Worm (Caenorhabditis elegans) whole organism, L1 larva: ENCODE measurements around the gene W05H9.4.
A peak's percentile ranks its signal among the peaks of the same experiment; 100 is the strongest.

ENCODE experiments used
- F16B12.6 ChIP-seq: fragments of 150-350 bp; optimal IDR thresholded peaks from 2 replicates; lab custom pipeline; 2014; ENCODE audit warnings: missing biosample characterization, missing genetic modification characterization
- Y116A8C.19 ChIP-seq: sonication (generic microtip); optimal IDR thresholded peaks from 2 replicates; lab custom pipeline; 2016; ENCODE audit warnings: missing compliant biosample characterization, missing genetic modification characterization, borderline replicate concordance
- alr-1 ChIP-seq: fragments of 200-800 bp; sonication (Bioruptor generic); optimal IDR thresholded peaks from 2 replicates; lab custom pipeline; 2018; ENCODE audit warnings: borderline replicate concordance, mild to moderate bottlenecking, missing genetic modification characterization, missing compliant biosample characterization
- ama-1 ChIP-seq: fragments of 150-350 bp; optimal IDR thresholded peaks from 2 replicates; lab custom pipeline; 2014
- blmp-1 ChIP-seq: fragments of 150-350 bp; optimal IDR thresholded peaks from 2 replicates; lab custom pipeline; 2014; ENCODE audit warnings: missing biosample characterization, missing genetic modification characterization
- ceh-63 ChIP-seq: fragments of 200-800 bp; sonication (Bioruptor generic); optimal IDR thresholded peaks from 2 replicates; lab custom pipeline; 2018; ENCODE audit warnings: mild to moderate bottlenecking, missing genetic modification characterization, missing compliant biosample characterization
- ceh-8 ChIP-seq: fragments of 200-800 bp; sonication (Bioruptor generic); optimal IDR thresholded peaks from 2 replicates; lab custom pipeline; 2018; ENCODE audit warnings: mild to moderate bottlenecking, missing genetic modification characterization, moderate library complexity, missing compliant biosample characterization
- ceh-82 ChIP-seq, 3 experiments: fragments of 150-350 bp in 1 of 3; sonication (generic microtip) in 2 of 3; optimal IDR thresholded peaks; 2 replicates each; lab custom pipeline; 2014 to 2017; ENCODE audit warnings: missing biosample characterization in 3 of 3, missing genetic modification characterization in 3 of 3
- ceh-90 ChIP-seq: sonication (generic microtip); optimal IDR thresholded peaks from 2 replicates; lab custom pipeline; 2016; ENCODE audit warnings: missing genetic modification characterization, missing compliant biosample characterization
- ces-1 ChIP-seq: fragments of 150-350 bp; optimal IDR thresholded peaks from 2 replicates; lab custom pipeline; 2014; ENCODE audit warnings: missing biosample characterization, missing genetic modification reagents, missing genetic modification characterization
- dpl-1 ChIP-seq, 3 experiments: fragments of 150-350 bp in 2 of 3; sonication (generic microtip) in 1 of 3; optimal IDR thresholded peaks; 2 replicates each; lab custom pipeline; 2014 to 2017; ENCODE audit warnings: missing biosample characterization in 3 of 3, missing genetic modification characterization in 3 of 3, missing genetic modification reagents in 3 of 3
- dsc-1 ChIP-seq: sonication (generic microtip); optimal IDR thresholded peaks from 2 replicates; lab custom pipeline; 2016; ENCODE audit warnings: mild to moderate bottlenecking, missing genetic modification characterization, missing compliant biosample characterization
- efl-1 ChIP-seq, 4 experiments: fragments of 150-350 bp; optimal IDR thresholded peaks in 3 of 4; peaks in 1 of 4; 1 replicate in 1 of 4; 2 replicates in 3 of 4; lab custom pipeline; 2014; ENCODE audit warnings: missing biosample characterization in 2 of 4, missing genetic modification characterization in 2 of 4, missing genetic modification reagents in 2 of 4
- egl-13 ChIP-seq: sonication (generic microtip); optimal IDR thresholded peaks from 2 replicates; lab custom pipeline; 2016; ENCODE audit warnings: missing genotype, missing genetic modification reagents, missing genetic modification characterization, missing compliant biosample characterization
- egl-27 ChIP-seq, 2 experiments: fragments of 150-350 bp in 1 of 2; sonication (generic microtip); optimal IDR thresholded peaks; 3 replicates each; lab custom pipeline; 2017 to 2018; ENCODE audit warnings: missing biosample characterization in 2 of 2, missing genetic modification characterization in 2 of 2, missing genetic modification reagents in 2 of 2
- elt-3 ChIP-seq, 6 experiments: fragments of 150-350 bp in 1 of 6; sonication (generic microtip); optimal IDR thresholded peaks; 2 replicates each; lab custom pipeline; 2017 to 2018; ENCODE audit warnings: missing biosample characterization in 6 of 6, missing genetic modification characterization in 6 of 6, inconsistent platforms in 1 of 6
- ets-5 ChIP-seq: fragments of 200-800 bp; sonication (Bioruptor generic); IDR thresholded peaks from 2 replicates; pipeline ENCODE4 v1.3.6; 2022; ENCODE audit warnings: missing genetic modification characterization, missing compliant biosample characterization
- fkh-10 ChIP-seq: sonication (generic microtip); optimal IDR thresholded peaks from 2 replicates; lab custom pipeline; 2017; ENCODE audit warnings: missing biosample characterization, missing genetic modification reagents, missing genetic modification characterization
- fkh-4 ChIP-seq: sonication (generic microtip); optimal IDR thresholded peaks from 2 replicates; lab custom pipeline; 2016; ENCODE audit warnings: missing compliant biosample characterization, missing genetic modification characterization, borderline replicate concordance
- fkh-8 ChIP-seq: sonication (generic microtip); optimal IDR thresholded peaks from 2 replicates; lab custom pipeline; 2016; ENCODE audit warnings: mild to moderate bottlenecking, missing genetic modification characterization, missing compliant biosample characterization
- fos-1 ChIP-seq: fragments of 150-350 bp; optimal IDR thresholded peaks from 2 replicates; lab custom pipeline; 2014; ENCODE audit warnings: missing biosample characterization, missing genetic modification characterization
- grh-1 ChIP-seq: fragments of 200-800 bp; sonication (Bioruptor generic); IDR thresholded peaks from 2 replicates; pipeline ENCODE4 v1.3.6; 2022; ENCODE audit warnings: missing genetic modification reagents, missing genetic modification characterization, missing compliant biosample characterization
- hlh-4 ChIP-seq: sonication (generic microtip); optimal IDR thresholded peaks from 2 replicates; lab custom pipeline; 2016; ENCODE audit warnings: mild to moderate bottlenecking, missing genetic modification characterization, missing compliant biosample characterization
- hpl-2 ChIP-seq: fragments of 150-350 bp; optimal IDR thresholded peaks from 2 replicates; lab custom pipeline; 2014; ENCODE audit warnings: missing biosample characterization, missing genetic modification reagents, missing genetic modification characterization
- irx-1 ChIP-seq: sonication (generic microtip); optimal IDR thresholded peaks from 2 replicates; lab custom pipeline; 2016; ENCODE audit warnings: missing genetic modification characterization, missing compliant biosample characterization
- jun-1 ChIP-seq: fragments of 150-350 bp; optimal IDR thresholded peaks from 2 replicates; lab custom pipeline; 2014; ENCODE audit warnings: missing biosample characterization, missing genetic modification reagents, missing genetic modification characterization
- lin-14 ChIP-seq: fragments of 200-800 bp; sonication (Bioruptor generic); optimal IDR thresholded peaks from 2 replicates; lab custom pipeline; 2018; ENCODE audit warnings: mild to moderate bottlenecking, missing genetic modification characterization, moderate library complexity, missing compliant biosample characterization
- lin-39 ChIP-seq: fragments of 150-350 bp; optimal IDR thresholded peaks from 2 replicates; lab custom pipeline; 2014; ENCODE audit warnings: missing biosample characterization, missing genetic modification reagents, missing genetic modification characterization
- lsy-2 ChIP-seq, 2 experiments: fragments of 150-350 bp; optimal IDR thresholded peaks; 2 replicates each; lab custom pipeline; 2014; ENCODE audit warnings: missing biosample characterization in 2 of 2, missing genetic modification characterization in 2 of 2
- mab-9 ChIP-seq: fragments of 200-800 bp; sonication (Bioruptor generic); IDR thresholded peaks from 2 replicates; pipeline ENCODE4 v1.3.6; 2022; ENCODE audit warnings: missing genetic modification reagents, missing genetic modification characterization, missing compliant biosample characterization
- mef-2 ChIP-seq: fragments of 150-350 bp; optimal IDR thresholded peaks from 2 replicates; lab custom pipeline; 2014; ENCODE audit warnings: missing biosample characterization, missing genetic modification characterization
- mep-1 ChIP-seq: fragments of 150-350 bp; optimal IDR thresholded peaks from 2 replicates; lab custom pipeline; 2014; ENCODE audit warnings: missing biosample characterization, missing genetic modification characterization
- nhr-20 ChIP-seq: sonication (generic microtip); optimal IDR thresholded peaks from 2 replicates; lab custom pipeline; 2016; ENCODE audit warnings: mild to moderate bottlenecking, missing genetic modification characterization, missing compliant biosample characterization
- nhr-28 ChIP-seq: fragments of 150-350 bp; optimal IDR thresholded peaks from 2 replicates; lab custom pipeline; 2014; ENCODE audit warnings: missing biosample characterization, missing genetic modification characterization
- nhr-47 ChIP-seq: sonication (generic microtip); optimal IDR thresholded peaks from 2 replicates; lab custom pipeline; 2016; ENCODE audit warnings: mild to moderate bottlenecking, missing genetic modification characterization, moderate library complexity, missing compliant biosample characterization
- nhr-71 ChIP-seq: sonication (generic microtip); optimal IDR thresholded peaks from 2 replicates; lab custom pipeline; 2016; ENCODE audit warnings: mild to moderate bottlenecking, missing genetic modification characterization, moderate library complexity, missing compliant biosample characterization
- nhr-77 ChIP-seq: fragments of 150-350 bp; optimal IDR thresholded peaks from 2 replicates; lab custom pipeline; 2014; ENCODE audit warnings: missing biosample characterization, missing genetic modification characterization
- nhr-84 ChIP-seq: sonication (generic microtip); optimal IDR thresholded peaks from 2 replicates; lab custom pipeline; 2017; ENCODE audit warnings: missing biosample characterization, missing genetic modification characterization
- nhr-85 ChIP-seq: sonication (generic microtip); peaks from one replicate; lab custom pipeline; 2016; ENCODE audit warnings: missing genetic modification characterization, inconsistent platforms, missing compliant biosample characterization
- pag-3 ChIP-seq: sonication (generic microtip); optimal IDR thresholded peaks from 2 replicates; lab custom pipeline; 2017; ENCODE audit warnings: missing genetic modification characterization, mild to moderate bottlenecking, missing compliant biosample characterization, antibody characterized with exemption, borderline replicate concordance; ENCODE audit not compliant: insufficient read depth
- pax-3 ChIP-seq: fragments of 200-800 bp; sonication (Bioruptor generic); optimal IDR thresholded peaks from 2 replicates; lab custom pipeline; 2018; ENCODE audit warnings: mild to moderate bottlenecking, missing genetic modification characterization, moderate library complexity, missing compliant biosample characterization
- skn-1 ChIP-seq: fragments of 150-350 bp; optimal IDR thresholded peaks from 2 replicates; lab custom pipeline; 2014; ENCODE audit warnings: missing biosample characterization, missing genetic modification characterization
- sox-4 ChIP-seq: sonication (generic microtip); optimal IDR thresholded peaks from 2 replicates; lab custom pipeline; 2016; ENCODE audit warnings: missing genetic modification characterization, missing compliant biosample characterization
- sptf-1 ChIP-seq: fragments of 150-350 bp; optimal IDR thresholded peaks from 2 replicates; lab custom pipeline; 2014; ENCODE audit warnings: missing biosample characterization, missing genetic modification characterization
- sup-37 ChIP-seq: fragments of 200-800 bp; sonication (Bioruptor generic); optimal IDR thresholded peaks from 2 replicates; lab custom pipeline; 2018; ENCODE audit warnings: mild to moderate bottlenecking, missing genetic modification characterization, missing compliant biosample characterization
- swsn-7 ChIP-seq: sonication (generic microtip); optimal IDR thresholded peaks from 2 replicates; lab custom pipeline; 2016; ENCODE audit warnings: missing genetic modification characterization, missing compliant biosample characterization
- tbx-2 ChIP-seq: sonication (generic microtip); optimal IDR thresholded peaks from 2 replicates; lab custom pipeline; 2016; ENCODE audit warnings: missing genetic modification characterization, missing compliant biosample characterization
- tlp-1 ChIP-seq: fragments of 150-350 bp; optimal IDR thresholded peaks from 2 replicates; lab custom pipeline; 2014; ENCODE audit warnings: missing biosample characterization, missing genetic modification characterization
- unc-30 ChIP-seq: sonication (generic microtip); optimal IDR thresholded peaks from 2 replicates; lab custom pipeline; 2017; ENCODE audit warnings: missing biosample characterization, missing genetic modification characterization
- unc-86 ChIP-seq: sonication (generic microtip); optimal IDR thresholded peaks from 2 replicates; lab custom pipeline; 2016; ENCODE audit warnings: missing genetic modification characterization, missing compliant biosample characterization
- unc-98 ChIP-seq: fragments of 200-800 bp; sonication (Bioruptor generic); IDR thresholded peaks from 2 replicates; pipeline ENCODE4 v1.3.6; 2022; ENCODE audit warnings: missing genetic modification characterization, missing compliant biosample characterization
- zag-1 ChIP-seq: fragments of 150-350 bp; optimal IDR thresholded peaks from 2 replicates; lab custom pipeline; 2014; ENCODE audit warnings: missing biosample characterization, missing genetic modification characterization
- ztf-11 ChIP-seq, 2 experiments: sonication (generic microtip); optimal IDR thresholded peaks; 2 replicates each; lab custom pipeline; 2016 to 2017; ENCODE audit warnings: missing genetic modification characterization in 2 of 2, missing biosample characterization in 1 of 2, missing compliant biosample characterization in 1 of 2

The W05H9.4 gene

ce11 chrX:6263194-6263698, at the start of gene W05H9.4:
Gene W05H9.4, plus strand, starts transcription at chrX:6263648.
- no peak for TF ChIP-seq sup-37 (GFP tag; lab: Kevin White, UChicago)
- TF ChIP-seq swsn-7 (tag; lab: Kevin White, UChicago): peak; percentile 27
- TF ChIP-seq hlh-4: no peak
- TF ChIP-seq sox-4 (tag; lab: Kevin White, UChicago): no peak
- TF ChIP-seq alr-1: no peak
- TF ChIP-seq pag-3 (tag; lab: Kevin White, UChicago): no peak
- TF ChIP-seq ama-1 (lab: Kevin White, UChicago): no peak
- TF ChIP-seq ceh-8 (GFP tag; lab: Kevin White, UChicago): no peak
- TF ChIP-seq nhr-71 (tag; lab: Kevin White, UChicago): peak; percentile 30
- TF ChIP-seq egl-27 (tag; optimal IDR thresholded peaks at IDR 0.05; lab: Kevin White, UChicago): no peak
- TF ChIP-seq nhr-47 (tag; lab: Kevin White, UChicago): peak; percentile 10
- no peak for TF ChIP-seq mef-2 (tag; lab: Kevin White, UChicago)
- TF ChIP-seq efl-1 (optimal IDR thresholded peaks at IDR 0.05; lab: Kevin White, UChicago): no peak
- peak; percentile 1 to 14 for TF ChIP-seq efl-1 (GFP tag; optimal IDR thresholded peaks at IDR 0.05 in 1 of 2; lab: Kevin White, UChicago)
- no peak for TF ChIP-seq skn-1 (tag; lab: Kevin White, UChicago)
- no peak for TF ChIP-seq ces-1 (GFP tag; lab: Kevin White, UChicago)
- no peak for TF ChIP-seq nhr-77 (tag; lab: Kevin White, UChicago)
- no peak for TF ChIP-seq tlp-1 (tag; lab: Kevin White, UChicago)
- TF ChIP-seq elt-3 (tag; optimal IDR thresholded peaks at IDR 0.05; lab: Kevin White, UChicago): no peak
- peak; percentile 86 for TF ChIP-seq lin-14 (GFP tag; lab: Kevin White, UChicago)
- TF ChIP-seq tbx-2: no peak
- TF ChIP-seq Y116A8C.19: no peak
- TF ChIP-seq unc-86 (tag; lab: Kevin White, UChicago): peak; percentile 40
- TF ChIP-seq unc-30 (tag; lab: Kevin White, UChicago): no peak
- TF ChIP-seq ceh-82 (tag; optimal IDR thresholded peaks at IDR 0.05; lab: Kevin White, UChicago): peak in 1 of 3 experiments; percentile 18
- no peak for TF ChIP-seq F16B12.6 (tag; lab: Kevin White, UChicago)
- peak; percentile 34 for TF ChIP-seq mep-1 (tag; lab: Kevin White, UChicago)
- TF ChIP-seq nhr-20: peak; percentile 4
- no peak for TF ChIP-seq zag-1
- no peak for TF ChIP-seq ceh-90 (tag; lab: Kevin White, UChicago)
- no peak for TF ChIP-seq fos-1 (tag; lab: Kevin White, UChicago)
- TF ChIP-seq pax-3 (tag; lab: Kevin White, UChicago): no peak
- peak in 1 of 2 experiments; percentile 59 for TF ChIP-seq ztf-11 (tag; optimal IDR thresholded peaks at IDR 0.05; lab: Kevin White, UChicago)
- TF ChIP-seq lsy-2 (tag; optimal IDR thresholded peaks at IDR 0.05; lab: Kevin White, UChicago): peak in 1 of 2 experiments; percentile 12
- TF ChIP-seq grh-1 (GFP tag; lab: Robert Waterston, UW): no peak
- TF ChIP-seq jun-1: no peak
- peak; percentile 31 for TF ChIP-seq fkh-8 (tag; lab: Kevin White, UChicago)
- TF ChIP-seq sptf-1 (tag; lab: Kevin White, UChicago): no peak
- TF ChIP-seq hpl-2 (GFP tag; lab: Kevin White, UChicago): no peak
- no peak for TF ChIP-seq lin-39 (tag; lab: Kevin White, UChicago)
- TF ChIP-seq nhr-85 (tag; lab: Kevin White, UChicago): no peak
- no peak for TF ChIP-seq irx-1 (tag; lab: Kevin White, UChicago)
- TF ChIP-seq blmp-1 (tag; lab: Kevin White, UChicago): no peak
- TF ChIP-seq unc-98 (GFP tag; lab: Robert Waterston, UW): no peak
- no peak for TF ChIP-seq mab-9
- no peak for TF ChIP-seq ets-5 (GFP tag; lab: Robert Waterston, UW)
- TF ChIP-seq fkh-4 (tag; lab: Kevin White, UChicago): no peak
- no peak for TF ChIP-seq nhr-84 (tag; lab: Kevin White, UChicago)
- TF ChIP-seq nhr-28 (tag; lab: Kevin White, UChicago): no peak
- TF ChIP-seq dsc-1 (tag; lab: Kevin White, UChicago): no peak
- no peak for TF ChIP-seq dpl-1 (GFP tag; optimal IDR thresholded peaks at IDR 0.05; lab: Kevin White, UChicago)
- peak; percentile 22 for TF ChIP-seq egl-13
- no peak for TF ChIP-seq ceh-63 (GFP tag; lab: Kevin White, UChicago)
- no peak for TF ChIP-seq fkh-10
